Fruit fly (Drosophila melanogaster): ENCODE measurements around the gene Dyro.

Dyro gene

DNA sequence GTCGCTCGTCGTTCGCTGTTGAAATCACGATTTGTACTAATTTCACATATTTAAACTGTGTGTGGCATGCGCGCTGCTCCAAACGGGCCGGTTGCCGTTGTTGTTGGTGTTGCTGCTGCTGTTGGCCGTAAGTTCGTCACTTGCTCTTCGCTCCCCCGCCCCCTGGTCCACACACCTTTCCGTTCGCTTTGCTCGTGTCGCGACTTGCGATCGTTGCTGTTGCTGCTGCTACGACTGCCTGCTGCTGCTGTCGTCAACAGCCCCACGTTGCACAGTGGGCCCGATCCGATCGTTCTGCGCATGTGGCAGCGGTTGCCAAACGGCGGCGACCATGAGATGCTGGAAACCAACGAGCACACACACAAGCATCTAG is at the start of gene Dyro:
TSS of gene Dyro (minus strand) at position 143 of the 373 bp plus-strand sequence.
- TF ChIP-seq fd64A (GFP tag; optimal IDR thresholded peaks at IDR 0.05) (no peak), corto (GFP tag; optimal IDR thresholded peaks at IDR 0.05) (no peak), sna (GFP tag; IDR thresholded peaks at IDR 0.05; ENCODE audit: partially characterized antibody) (no peak), H2.0 (GFP tag; IDR thresholded peaks at IDR 0.05) (peak; percentile 47; the same call in 1 of the 2 replicates), Med (GFP tag) (peak; percentile 90), sd (tag; optimal IDR thresholded peaks at IDR 0.05) (peak; percentile 6), ato (GFP tag; IDR thresholded peaks at IDR 0.05; ENCODE audit: partially characterized antibody) (no peak), ftz-f1 (GFP tag; optimal IDR thresholded peaks at IDR 0.05) (peak; percentile 63), HLH4C (GFP tag; IDR thresholded peaks at IDR 0.05; ENCODE audit: partially characterized antibody) (no peak), CG17912 (GFP tag; optimal IDR thresholded peaks at IDR 0.05) (no peak), pb (GFP tag; optimal IDR thresholded peaks at IDR 0.05) (peak; percentile 19), crp (GFP tag; optimal IDR thresholded peaks at IDR 0.05) (no peak), CG1647 (GFP tag; optimal IDR thresholded peaks at IDR 0.05) (no peak), Ets65A (GFP tag) (peak; percentile 86), CG9727 (GFP tag; optimal IDR thresholded peaks at IDR 0.05) (no peak), CG31388 (GFP tag; optimal IDR thresholded peaks at IDR 0.05) (no peak), CG12071 (GFP tag; optimal IDR thresholded peaks at IDR 0.05) (peak; percentile 37), unc-4 (GFP tag; IDR thresholded peaks at IDR 0.05; ENCODE audit: partially characterized antibody) (0 out of 2 replicates have a peak, but pooled peaks have one; percentile 24), nom (GFP tag; optimal IDR thresholded peaks at IDR 0.05) (no peak), Gug (GFP tag; IDR thresholded peaks at IDR 0.05) (peak; percentile 86), CG9437 (GFP tag; optimal IDR thresholded peaks at IDR 0.05) (no peak), seq (GFP tag; IDR thresholded peaks at IDR 0.05) (no peak), bowl (GFP tag; IDR thresholded peaks at IDR 0.05) (peak; percentile 58; the same call in 1 of the 2 replicates), CG6175 (GFP tag; IDR thresholded peaks at IDR 0.05) (peak; percentile 100), CG18764 (GFP tag; optimal IDR thresholded peaks at IDR 0.05) (no peak), Stat92E (GFP tag; optimal IDR thresholded peaks at IDR 0.05) (no peak), Dbx (GFP tag; IDR thresholded peaks at IDR 0.05) (0 out of 3 replicates have a peak, but pooled peaks have one; percentile 17), ranshi (GFP tag; IDR thresholded peaks at IDR 0.05) (peak; percentile 24; the same call in 1 of the 2 replicates), Adf1 (GFP tag; IDR thresholded peaks at IDR 0.05) (peak; percentile 72), lov (optimal IDR thresholded peaks at IDR 0.05) (no peak), lov (GFP tag; IDR thresholded peaks at IDR 0.05) (0 out of 3 replicates have a peak, but pooled peaks have one; percentile 8), mirr (GFP tag; optimal IDR thresholded peaks at IDR 0.05) (peak; percentile 14), dimm (GFP tag; IDR thresholded peaks at IDR 0.05) (peak; percentile 25; the same call in 1 of the 2 replicates), ap (GFP tag; IDR thresholded peaks at IDR 0.05) (no peak), zen (tag; optimal IDR thresholded peaks at IDR 0.05) (no peak), CG4707 (GFP tag; optimal IDR thresholded peaks at IDR 0.05) (peak; percentile 88), btn (GFP tag; optimal IDR thresholded peaks at IDR 0.05) (no peak), sisA (GFP tag; IDR thresholded peaks at IDR 0.05) (no peak), ken (GFP tag; IDR thresholded peaks at IDR 0.05) (0 out of 3 replicates have a peak, but pooled peaks have one; percentile 5), ash1 (GFP tag; optimal IDR thresholded peaks at IDR 0.05) (no peak), CG16779 (GFP tag; IDR thresholded peaks at IDR 0.05) (0 out of 2 replicates have a peak, but pooled peaks have one; percentile 7), zfh1 (GFP tag; IDR thresholded peaks at IDR 0.05) (peak; percentile 34; the same call in 2 of the 3 replicates), Optix (GFP tag; IDR thresholded peaks at IDR 0.05) (peak; percentile 70; the same call in 2 of the 3 replicates), Doc2 (GFP tag; IDR thresholded peaks at IDR 0.05) (peak; percentile 36; the same call in 1 of the 2 replicates), CG8281 (tag; optimal IDR thresholded peaks at IDR 0.05) (no peak), Neu2 (GFP tag; optimal IDR thresholded peaks at IDR 0.05; ENCODE audit: borderline replicate concordance) (no peak), wdn (GFP tag; IDR thresholded peaks at IDR 0.05) (peak; percentile 59), CG2199 (GFP tag; IDR thresholded peaks at IDR 0.05) (peak; percentile 72; the same call in 1 of the 3 replicates), CG1832 (GFP tag; optimal IDR thresholded peaks at IDR 0.05) (peak; percentile 24), Dad (GFP tag; optimal IDR thresholded peaks at IDR 0.05) (no peak), CG14441 (GFP tag; IDR thresholded peaks at IDR 0.05) (peak; percentile 51)

Measured in whole organism, embryonic.